Worm (Caenorhabditis elegans) whole organism, midembryonic: ENCODE data around the gene Y37E11AL.1.

Experiments
- T22C8.4 ChIP-seq: fragments of 200-800 bp; sonication (Bioruptor generic); IDR thresholded peaks from 2 replicates; pipeline ENCODE4 v1.3.6; 2022; ENCODE audit warnings: missing genetic modification characterization, missing compliant biosample characterization
- flt-1 ChIP-seq: fragments of 200-800 bp; sonication (Bioruptor generic); IDR thresholded peaks from 2 replicates; pipeline ENCODE4 v1.3.6; 2022; ENCODE audit warnings: missing genetic modification characterization, missing compliant biosample characterization

DNA sequence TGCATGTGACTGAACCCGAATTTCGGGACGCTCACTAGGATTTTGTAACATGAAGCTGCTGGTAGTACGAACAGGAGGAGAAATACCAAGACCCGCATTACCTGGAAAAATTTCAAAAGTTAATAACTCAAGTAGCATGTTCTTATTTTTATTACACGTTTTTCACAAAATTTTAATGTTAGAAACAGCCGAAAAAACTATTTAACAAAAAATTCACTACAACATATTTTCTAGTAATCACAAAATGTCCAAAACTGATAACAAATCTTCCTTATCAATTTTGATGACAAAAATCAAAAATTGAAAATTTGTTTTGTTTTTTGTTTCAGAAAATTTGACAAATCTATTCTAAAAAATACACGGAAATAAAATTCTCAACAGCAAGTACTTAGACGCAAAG, 41.7 kb downstream of the Y37E11AL.1 start, which contains the start of gene ugt-45:
- TF ChIP-seq flt-1 (GFP tag; lab: Robert Waterston, UW) = no peak
- TF ChIP-seq T22C8.4 = no peak
